Fruit fly (Drosophila melanogaster): ENCODE measurements around the gene Ets65A.

DNA sequence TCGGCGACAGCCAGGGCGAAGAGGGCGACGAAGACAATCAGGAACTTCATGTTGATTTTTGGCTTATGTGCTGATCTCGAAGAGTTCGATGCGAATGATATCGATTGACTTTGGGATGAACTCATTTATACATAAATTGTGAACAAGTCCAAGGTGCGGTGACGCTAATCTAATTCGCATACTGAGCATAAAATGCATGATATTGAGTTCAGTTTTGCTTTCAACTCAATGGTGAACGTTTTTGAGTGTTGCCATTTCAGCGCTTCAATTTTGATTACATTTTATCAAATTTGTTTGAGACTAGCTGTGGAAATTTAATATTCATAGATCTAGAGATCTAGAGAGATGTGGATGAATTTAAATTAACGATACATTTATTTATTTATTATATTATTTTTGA is 39.3 kb downstream of the Ets65A start, which contains the start of gene Lcp65Af:
- TF ChIP-seq ey (GFP tag; optimal IDR thresholded peaks at IDR 0.05) (no peak), psq (GFP tag; optimal IDR thresholded peaks at IDR 0.05) (no peak), dl (GFP tag; optimal IDR thresholded peaks at IDR 0.05; ENCODE audit: insufficient read depth in 1 of 2, partially characterized antibody in 2 of 2) (no peak), OdsH (GFP tag; optimal IDR thresholded peaks at IDR 0.05) (no peak), CG9705 (GFP tag; optimal IDR thresholded peaks at IDR 0.05) (no peak), pan (optimal IDR thresholded peaks at IDR 0.05) (no peak)
